Worm (Caenorhabditis elegans) whole organism, L1 larva: Measurements from ENCODE around the gene lsm-8.

Source experiments
- C04F5.9 ChIP-seq: sonication (generic microtip); optimal IDR thresholded peaks from 2 replicates; lab custom pipeline; 2016; ENCODE audit warnings: missing genetic modification characterization, missing compliant biosample characterization
- C34B4.2 ChIP-seq: sonication (generic microtip); optimal IDR thresholded peaks from 2 replicates; lab custom pipeline; 2017; ENCODE audit warnings: mild to moderate bottlenecking, missing genetic modification characterization, missing compliant biosample characterization
- F16B12.6 ChIP-seq: fragments of 150-350 bp; optimal IDR thresholded peaks from 2 replicates; lab custom pipeline; 2014; ENCODE audit warnings: missing biosample characterization, missing genetic modification characterization
- Y116A8C.19 ChIP-seq: sonication (generic microtip); optimal IDR thresholded peaks from 2 replicates; lab custom pipeline; 2016; ENCODE audit warnings: missing compliant biosample characterization, missing genetic modification characterization, borderline replicate concordance
- aha-1 ChIP-seq: fragments of 150-350 bp; optimal IDR thresholded peaks from 2 replicates; lab custom pipeline; 2014; ENCODE audit warnings: missing biosample characterization, missing genetic modification characterization
- aly-2 ChIP-seq: fragments of 150-350 bp; optimal IDR thresholded peaks from 2 replicates; lab custom pipeline; 2014; ENCODE audit warnings: missing biosample characterization, missing genetic modification characterization
- blmp-1 ChIP-seq: fragments of 150-350 bp; optimal IDR thresholded peaks from 2 replicates; lab custom pipeline; 2014; ENCODE audit warnings: missing biosample characterization, missing genetic modification characterization
- ceh-63 ChIP-seq: fragments of 200-800 bp; sonication (Bioruptor generic); optimal IDR thresholded peaks from 2 replicates; lab custom pipeline; 2018; ENCODE audit warnings: mild to moderate bottlenecking, missing genetic modification characterization, missing compliant biosample characterization
- ceh-82 ChIP-seq, 3 experiments: fragments of 150-350 bp in 1 of 3; sonication (generic microtip) in 2 of 3; optimal IDR thresholded peaks; 2 replicates each; lab custom pipeline; 2014 to 2017; ENCODE audit warnings: missing biosample characterization in 3 of 3, missing genetic modification characterization in 3 of 3
- ceh-88 ChIP-seq: fragments of 200-800 bp; sonication (Bioruptor generic); IDR thresholded peaks from 2 replicates; pipeline ENCODE4 v1.3.6; 2022; ENCODE audit warnings: missing genetic modification characterization, missing compliant biosample characterization
- ceh-90 ChIP-seq: sonication (generic microtip); optimal IDR thresholded peaks from 2 replicates; lab custom pipeline; 2016; ENCODE audit warnings: missing genetic modification characterization, missing compliant biosample characterization
- dsc-1 ChIP-seq: sonication (generic microtip); optimal IDR thresholded peaks from 2 replicates; lab custom pipeline; 2016; ENCODE audit warnings: mild to moderate bottlenecking, missing genetic modification characterization, missing compliant biosample characterization
- efl-3 ChIP-seq: fragments of 200-800 bp; sonication (Bioruptor generic); optimal IDR thresholded peaks from 2 replicates; lab custom pipeline; 2018; ENCODE audit warnings: mild to moderate bottlenecking, missing genetic modification characterization, missing compliant biosample characterization
- egl-13 ChIP-seq: sonication (generic microtip); optimal IDR thresholded peaks from 2 replicates; lab custom pipeline; 2016; ENCODE audit warnings: missing genotype, missing genetic modification reagents, missing genetic modification characterization, missing compliant biosample characterization
- egl-27 ChIP-seq, 2 experiments: fragments of 150-350 bp in 1 of 2; sonication (generic microtip); optimal IDR thresholded peaks; 3 replicates each; lab custom pipeline; 2017 to 2018; ENCODE audit warnings: missing biosample characterization in 2 of 2, missing genetic modification characterization in 2 of 2, missing genetic modification reagents in 2 of 2
- elt-2 ChIP-seq: sonication (generic microtip); optimal IDR thresholded peaks from 2 replicates; lab custom pipeline; 2016; ENCODE audit warnings: missing genetic modification characterization, mild to moderate bottlenecking, inconsistent platforms, missing compliant biosample characterization, missing genetic modification reagents
- ets-5 ChIP-seq: fragments of 200-800 bp; sonication (Bioruptor generic); IDR thresholded peaks from 2 replicates; pipeline ENCODE4 v1.3.6; 2022; ENCODE audit warnings: missing genetic modification characterization, missing compliant biosample characterization
- fkh-10 ChIP-seq: sonication (generic microtip); optimal IDR thresholded peaks from 2 replicates; lab custom pipeline; 2017; ENCODE audit warnings: missing biosample characterization, missing genetic modification reagents, missing genetic modification characterization
- fkh-4 ChIP-seq: sonication (generic microtip); optimal IDR thresholded peaks from 2 replicates; lab custom pipeline; 2016; ENCODE audit warnings: missing compliant biosample characterization, missing genetic modification characterization, borderline replicate concordance
- fkh-8 ChIP-seq: sonication (generic microtip); optimal IDR thresholded peaks from 2 replicates; lab custom pipeline; 2016; ENCODE audit warnings: mild to moderate bottlenecking, missing genetic modification characterization, missing compliant biosample characterization
- fos-1 ChIP-seq: fragments of 150-350 bp; optimal IDR thresholded peaks from 2 replicates; lab custom pipeline; 2014; ENCODE audit warnings: missing biosample characterization, missing genetic modification characterization
- hpl-2 ChIP-seq: fragments of 150-350 bp; optimal IDR thresholded peaks from 2 replicates; lab custom pipeline; 2014; ENCODE audit warnings: missing biosample characterization, missing genetic modification reagents, missing genetic modification characterization
- irx-1 ChIP-seq: sonication (generic microtip); optimal IDR thresholded peaks from 2 replicates; lab custom pipeline; 2016; ENCODE audit warnings: missing genetic modification characterization, missing compliant biosample characterization
- isw-1 ChIP-seq: fragments of 200-800 bp; sonication (Bioruptor generic); IDR thresholded peaks from 2 replicates; pipeline ENCODE4 v1.3.6; 2022; ENCODE audit warnings: missing genetic modification characterization, missing compliant biosample characterization
- lin-13 ChIP-seq: fragments of 150-350 bp; optimal IDR thresholded peaks from 2 replicates; lab custom pipeline; 2014; ENCODE audit warnings: missing biosample characterization, missing genetic modification reagents, missing genetic modification characterization
- lin-15B ChIP-seq: fragments of 150-350 bp; sonication (generic microtip); optimal IDR thresholded peaks from 3 replicates; lab custom pipeline; 2014; ENCODE audit warnings: missing biosample characterization, missing genetic modification characterization
- lin-35 ChIP-seq, 2 experiments: fragments of 150-350 bp; optimal IDR thresholded peaks; 2 replicates each; lab custom pipeline; 2014; ENCODE audit warnings: missing biosample characterization in 2 of 2, missing genetic modification characterization in 2 of 2, missing genetic modification reagents in 2 of 2
- lin-39 ChIP-seq: fragments of 150-350 bp; optimal IDR thresholded peaks from 2 replicates; lab custom pipeline; 2014; ENCODE audit warnings: missing biosample characterization, missing genetic modification reagents, missing genetic modification characterization
- lsy-2 ChIP-seq, 2 experiments: fragments of 150-350 bp; optimal IDR thresholded peaks; 2 replicates each; lab custom pipeline; 2014; ENCODE audit warnings: missing biosample characterization in 2 of 2, missing genetic modification characterization in 2 of 2
- mab-9 ChIP-seq: fragments of 200-800 bp; sonication (Bioruptor generic); IDR thresholded peaks from 2 replicates; pipeline ENCODE4 v1.3.6; 2022; ENCODE audit warnings: missing genetic modification reagents, missing genetic modification characterization, missing compliant biosample characterization
- mef-2 ChIP-seq: fragments of 150-350 bp; optimal IDR thresholded peaks from 2 replicates; lab custom pipeline; 2014; ENCODE audit warnings: missing biosample characterization, missing genetic modification characterization
- nhr-11 ChIP-seq: fragments of 150-350 bp; optimal IDR thresholded peaks from 2 replicates; lab custom pipeline; 2014; ENCODE audit warnings: missing biosample characterization, missing genetic modification characterization
- nhr-12 ChIP-seq: sonication (generic microtip); optimal IDR thresholded peaks from 2 replicates; lab custom pipeline; 2017; ENCODE audit warnings: missing biosample characterization, missing genetic modification characterization
- nhr-19 ChIP-seq: fragments of 200-800 bp; sonication (Bioruptor generic); conservative IDR thresholded peaks from 2 replicates; pipeline ENCODE4 v1.3.6; 2022; ENCODE audit warnings: missing genetic modification characterization, missing compliant biosample characterization
- nhr-20 ChIP-seq: sonication (generic microtip); optimal IDR thresholded peaks from 2 replicates; lab custom pipeline; 2016; ENCODE audit warnings: mild to moderate bottlenecking, missing genetic modification characterization, missing compliant biosample characterization
- nhr-237 ChIP-seq: fragments of 150-350 bp; optimal IDR thresholded peaks from 2 replicates; lab custom pipeline; 2014; ENCODE audit warnings: missing biosample characterization, missing genetic modification characterization
- nhr-76 ChIP-seq: sonication (generic microtip); optimal IDR thresholded peaks from 2 replicates; lab custom pipeline; 2017; ENCODE audit warnings: missing biosample characterization, missing genetic modification characterization
- nhr-84 ChIP-seq: sonication (generic microtip); optimal IDR thresholded peaks from 2 replicates; lab custom pipeline; 2017; ENCODE audit warnings: missing biosample characterization, missing genetic modification characterization
- nhr-85 ChIP-seq: sonication (generic microtip); peaks from one replicate; lab custom pipeline; 2016; ENCODE audit warnings: missing genetic modification characterization, inconsistent platforms, missing compliant biosample characterization
- pag-3 ChIP-seq: sonication (generic microtip); optimal IDR thresholded peaks from 2 replicates; lab custom pipeline; 2017; ENCODE audit warnings: missing genetic modification characterization, mild to moderate bottlenecking, missing compliant biosample characterization, antibody characterized with exemption, borderline replicate concordance; ENCODE audit not compliant: insufficient read depth
- pax-3 ChIP-seq: fragments of 200-800 bp; sonication (Bioruptor generic); optimal IDR thresholded peaks from 2 replicates; lab custom pipeline; 2018; ENCODE audit warnings: mild to moderate bottlenecking, missing genetic modification characterization, moderate library complexity, missing compliant biosample characterization
- pqm-1 ChIP-seq: sonication (generic microtip); optimal IDR thresholded peaks from 3 replicates; lab custom pipeline; 2017; ENCODE audit warnings: missing biosample characterization, missing genetic modification characterization
- rnt-1 ChIP-seq: sonication (generic microtip); optimal IDR thresholded peaks from 2 replicates; lab custom pipeline; 2016; ENCODE audit warnings: mild to moderate bottlenecking, missing genetic modification characterization, moderate library complexity, missing compliant biosample characterization
- skn-1 ChIP-seq: fragments of 150-350 bp; optimal IDR thresholded peaks from 2 replicates; lab custom pipeline; 2014; ENCODE audit warnings: missing biosample characterization, missing genetic modification characterization
- sox-4 ChIP-seq: sonication (generic microtip); optimal IDR thresholded peaks from 2 replicates; lab custom pipeline; 2016; ENCODE audit warnings: missing genetic modification characterization, missing compliant biosample characterization
- sup-37 ChIP-seq: fragments of 200-800 bp; sonication (Bioruptor generic); optimal IDR thresholded peaks from 2 replicates; lab custom pipeline; 2018; ENCODE audit warnings: mild to moderate bottlenecking, missing genetic modification characterization, missing compliant biosample characterization
- swsn-7 ChIP-seq: sonication (generic microtip); optimal IDR thresholded peaks from 2 replicates; lab custom pipeline; 2016; ENCODE audit warnings: missing genetic modification characterization, missing compliant biosample characterization
- tbx-2 ChIP-seq: sonication (generic microtip); optimal IDR thresholded peaks from 2 replicates; lab custom pipeline; 2016; ENCODE audit warnings: missing genetic modification characterization, missing compliant biosample characterization
- unc-130 ChIP-seq: fragments of 150-350 bp; optimal IDR thresholded peaks from 2 replicates; lab custom pipeline; 2017; ENCODE audit warnings: missing biosample characterization, missing genetic modification characterization, inconsistent platforms
- unc-98 ChIP-seq: fragments of 200-800 bp; sonication (Bioruptor generic); IDR thresholded peaks from 2 replicates; pipeline ENCODE4 v1.3.6; 2022; ENCODE audit warnings: missing genetic modification characterization, missing compliant biosample characterization
- vab-15 ChIP-seq: sonication (generic microtip); optimal IDR thresholded peaks from 2 replicates; lab custom pipeline; 2017; ENCODE audit warnings: missing genotype, mild to moderate bottlenecking, missing genetic modification characterization, missing compliant biosample characterization
- zag-1 ChIP-seq: fragments of 150-350 bp; optimal IDR thresholded peaks from 2 replicates; lab custom pipeline; 2014; ENCODE audit warnings: missing biosample characterization, missing genetic modification characterization
- zip-4 ChIP-seq: fragments of 200-800 bp; sonication (Bioruptor generic); optimal IDR thresholded peaks from 2 replicates; lab custom pipeline; 2018; ENCODE audit warnings: mild to moderate bottlenecking, missing genetic modification characterization, moderate library complexity, missing compliant biosample characterization
- ztf-4 ChIP-seq: fragments of 150-350 bp; optimal IDR thresholded peaks from 2 replicates; lab custom pipeline; 2014; ENCODE audit warnings: missing biosample characterization, missing genetic modification characterization

lsm-8 gene

DNA sequence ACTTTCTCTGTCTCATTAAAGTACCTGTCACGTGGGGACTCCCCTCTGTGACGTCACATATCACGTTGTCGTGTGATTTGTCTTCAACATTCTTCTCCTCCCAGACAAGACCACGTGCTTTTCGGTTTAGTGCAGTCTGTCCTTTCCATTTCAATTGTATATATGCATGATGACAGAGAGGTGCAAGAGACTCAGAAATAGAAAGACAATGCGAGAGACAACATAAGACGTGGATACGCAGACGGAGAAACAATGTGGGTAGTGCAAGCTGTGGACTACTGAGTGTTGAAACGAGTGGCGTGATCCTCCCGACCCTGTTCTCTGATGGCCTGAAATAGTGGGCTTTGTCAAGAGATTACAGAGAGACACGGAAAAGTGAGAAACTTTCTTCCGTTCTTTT lies 10.4 kb downstream of the lsm-8 start:
- peak; percentile 70 for TF ChIP-seq isw-1 (GFP tag; lab: Robert Waterston, UW)
- TF ChIP-seq lin-15B (tag; lab: Kevin White, UChicago): peak; percentile 22
- no peak for TF ChIP-seq pqm-1 (tag; lab: Kevin White, UChicago)
- no peak for TF ChIP-seq zag-1 (tag; lab: Kevin White, UChicago)
- peak; percentile 88 for TF ChIP-seq egl-13 (tag; lab: Kevin White, UChicago)
- TF ChIP-seq nhr-84 (tag; lab: Kevin White, UChicago): no peak
- TF ChIP-seq fkh-8: peak; percentile 96
- TF ChIP-seq unc-130 (tag; lab: Kevin White, UChicago): peak; percentile 79
- no peak for TF ChIP-seq aly-2 (tag; lab: Kevin White, UChicago)
- TF ChIP-seq mab-9: peak; percentile 88
- TF ChIP-seq ztf-4 (tag; lab: Kevin White, UChicago): peak; percentile 98
- TF ChIP-seq lin-13 (GFP tag; lab: Kevin White, UChicago): peak; percentile 87
- TF ChIP-seq sup-37: peak; percentile 90
- TF ChIP-seq zip-4 (GFP tag; lab: Kevin White, UChicago): peak; percentile 68
- TF ChIP-seq ceh-90: no peak
- peak; percentile 94 for TF ChIP-seq irx-1 (tag; lab: Kevin White, UChicago)
- peak; percentile 61 for TF ChIP-seq fkh-4
- TF ChIP-seq aha-1 (tag; lab: Kevin White, UChicago): peak; percentile 90
- peak; percentile 99 for TF ChIP-seq nhr-20 (tag; lab: Kevin White, UChicago)
- peak; percentile 94 for TF ChIP-seq skn-1
- TF ChIP-seq ceh-88 (GFP tag; lab: Robert Waterston, UW): peak; percentile 85
- peak; percentile 85 for TF ChIP-seq dsc-1
- TF ChIP-seq lin-35 (GFP tag; optimal IDR thresholded peaks at IDR 0.05; lab: Kevin White, UChicago): peak; percentile 73 to 93
- TF ChIP-seq swsn-7 (tag; lab: Kevin White, UChicago): peak; percentile 93
- TF ChIP-seq lsy-2 (tag; optimal IDR thresholded peaks at IDR 0.05; lab: Kevin White, UChicago): peak; percentile 91 to 92
- peak; percentile 99 for TF ChIP-seq blmp-1
- peak; percentile 92 for TF ChIP-seq pax-3
- TF ChIP-seq efl-3 (GFP tag; lab: Kevin White, UChicago): peak; percentile 11
- TF ChIP-seq Y116A8C.19 (tag; lab: Kevin White, UChicago): no peak
- peak; percentile 54 for TF ChIP-seq fkh-10 (GFP tag; lab: Kevin White, UChicago)
- TF ChIP-seq nhr-76 (tag; lab: Kevin White, UChicago): no peak
- peak; percentile 95 for TF ChIP-seq nhr-19
- no peak for TF ChIP-seq nhr-12 (tag; lab: Kevin White, UChicago)
- TF ChIP-seq vab-15 (tag; lab: Kevin White, UChicago): peak; percentile 84
- peak; percentile 97 for TF ChIP-seq elt-2 (tag; lab: Kevin White, UChicago)
- peak; percentile 74 for TF ChIP-seq hpl-2 (GFP tag; lab: Kevin White, UChicago)
- TF ChIP-seq lin-39: peak; percentile 94
- TF ChIP-seq rnt-1 (tag; lab: Kevin White, UChicago): peak; percentile 88
- peak; percentile 100 for TF ChIP-seq nhr-85
- TF ChIP-seq tbx-2 (tag; lab: Kevin White, UChicago): peak; percentile 97
- TF ChIP-seq nhr-11: peak; percentile 73
- TF ChIP-seq unc-98 (GFP tag; lab: Robert Waterston, UW): peak; percentile 64; the same call in 1 of the 2 replicates
- peak; percentile 6 to 81 (median 24) for TF ChIP-seq ceh-82 (tag; optimal IDR thresholded peaks at IDR 0.05; lab: Kevin White, UChicago)
- TF ChIP-seq ets-5 (GFP tag; lab: Robert Waterston, UW): no peak
- TF ChIP-seq fos-1 (tag; lab: Kevin White, UChicago): peak; percentile 46
- peak; percentile 87 for TF ChIP-seq sox-4 (tag; lab: Kevin White, UChicago)
- peak; percentile 41 for TF ChIP-seq F16B12.6 (tag; lab: Kevin White, UChicago)
- TF ChIP-seq C34B4.2: peak; percentile 15
- TF ChIP-seq nhr-237 (tag; lab: Kevin White, UChicago): peak; percentile 37
- no peak for TF ChIP-seq pag-3
- peak; percentile 34 for TF ChIP-seq mef-2 (tag; lab: Kevin White, UChicago)
- peak; percentile 83 for TF ChIP-seq C04F5.9 (tag; lab: Kevin White, UChicago)
- no peak for TF ChIP-seq ceh-63 (GFP tag; lab: Kevin White, UChicago)
- peak; percentile 40 to 58 for TF ChIP-seq egl-27 (tag; optimal IDR thresholded peaks at IDR 0.05; lab: Kevin White, UChicago)
